Fruit fly (Drosophila melanogaster) whole organism, prepupa: ENCODE results near the gene Girdin.

Source experiments
- Blimp-1 ChIP-seq: fragments of 200-800 bp; sonication (Bioruptor generic); optimal IDR thresholded peaks from 3 replicates; lab custom pipeline; 2017; ENCODE audit warnings: missing biosample characterization, missing genetic modification characterization, mild to moderate bottlenecking, moderate library complexity, missing genetic modification reagents
- CG10631 ChIP-seq: fragments of 200-800 bp; sonication (Bioruptor generic); optimal IDR thresholded peaks from 2 replicates; lab custom pipeline; 2016; ENCODE audit warnings: missing biosample characterization, missing genetic modification characterization
- CG10669 ChIP-seq: fragments of 200-800 bp; sonication (Bioruptor generic); optimal IDR thresholded peaks from 3 replicates; lab custom pipeline; 2018; ENCODE audit warnings: missing biosample characterization, mild to moderate bottlenecking, missing genetic modification characterization, moderate library complexity
- CG11294 ChIP-seq: fragments of 200-800 bp; sonication (Bioruptor generic); IDR thresholded peaks from 2 replicates; pipeline ENCODE4 v1.3.6; 2022; ENCODE audit warnings: missing biosample characterization, missing genetic modification characterization
- CG11902 ChIP-seq: fragments of 200-800 bp; sonication (Bioruptor generic); optimal IDR thresholded peaks from 3 replicates; lab custom pipeline; 2016; ENCODE audit warnings: missing biosample characterization, missing genetic modification characterization
- CG15336 ChIP-seq: fragments of 200-800 bp; sonication (Bioruptor generic); IDR thresholded peaks from 2 replicates; pipeline ENCODE4 v1.3.6; 2022; ENCODE audit warnings: missing biosample characterization, missing genetic modification characterization
- CG16779 ChIP-seq: fragments of 200-800 bp; sonication (Bioruptor generic); optimal IDR thresholded peaks from 3 replicates; lab custom pipeline; 2017; ENCODE audit warnings: missing biosample characterization, mild to moderate bottlenecking, missing genetic modification characterization
- CG3032 ChIP-seq: fragments of 200-800 bp; optimal IDR thresholded peaks from 2 replicates; lab custom pipeline; 2019; ENCODE audit warnings: missing biosample characterization, mild to moderate bottlenecking, missing genetic modification characterization, moderate library complexity
- CG31627 ChIP-seq: fragments of 200-800 bp; sonication (Bioruptor generic); optimal IDR thresholded peaks from 3 replicates; lab custom pipeline; 2016; ENCODE audit warnings: missing biosample characterization, missing genetic modification characterization
- CG32006 ChIP-seq: fragments of 200-800 bp; sonication (Bioruptor generic); optimal IDR thresholded peaks from 3 replicates; lab custom pipeline; 2017; ENCODE audit warnings: missing biosample characterization, mild to moderate bottlenecking, missing genetic modification characterization
- CG34406 ChIP-seq: fragments of 200-800 bp; sonication (Bioruptor generic); optimal IDR thresholded peaks from 3 replicates; lab custom pipeline; 2016; ENCODE audit warnings: missing biosample characterization, missing genetic modification characterization
- CG3919 ChIP-seq: fragments of 200-800 bp; sonication (Bioruptor generic); optimal IDR thresholded peaks from 3 replicates; lab custom pipeline; 2016; ENCODE audit warnings: missing biosample characterization, missing genetic modification characterization
- CG4318 ChIP-seq: fragments of 200-800 bp; sonication (Bioruptor generic); optimal IDR thresholded peaks from 3 replicates; lab custom pipeline; 2017; ENCODE audit warnings: missing biosample characterization, mild to moderate bottlenecking, missing genetic modification characterization
- CG6163 ChIP-seq: fragments of 200-800 bp; sonication (Bioruptor generic); IDR thresholded peaks from 3 replicates; pipeline ENCODE4 v1.3.6; 2022; ENCODE audit warnings: missing biosample characterization, missing genetic modification characterization
- CG6276 ChIP-seq: fragments of 200-800 bp; sonication (Bioruptor generic); optimal IDR thresholded peaks from 2 replicates; lab custom pipeline; 2017; ENCODE audit warnings: missing biosample characterization, mild to moderate bottlenecking, missing genetic modification characterization
- CG6792 ChIP-seq: fragments of 200-800 bp; sonication (Bioruptor generic); optimal IDR thresholded peaks from 3 replicates; lab custom pipeline; 2016; ENCODE audit warnings: missing biosample characterization, missing genetic modification characterization
- CG6808 ChIP-seq: fragments of 200-800 bp; sonication (Bioruptor generic); optimal IDR thresholded peaks from 3 replicates; lab custom pipeline; 2017; ENCODE audit warnings: missing biosample characterization, missing genetic modification characterization, mild to moderate bottlenecking, moderate library complexity, missing genetic modification reagents
- CG7368 ChIP-seq: fragments of 200-800 bp; sonication (Bioruptor generic); optimal IDR thresholded peaks from 3 replicates; lab custom pipeline; 2016; ENCODE audit warnings: missing biosample characterization, missing genetic modification characterization
- CG8119 ChIP-seq: fragments of 200-800 bp; sonication (Bioruptor generic); IDR thresholded peaks from 3 replicates; pipeline ENCODE4 v1.3.6; 2022; ENCODE audit warnings: missing biosample characterization, missing genetic modification characterization
- CG8319 ChIP-seq: fragments of 200-800 bp; sonication (Bioruptor generic); optimal IDR thresholded peaks from 3 replicates; lab custom pipeline; 2016; ENCODE audit warnings: missing biosample characterization, missing genetic modification characterization
- CG8632 ChIP-seq: fragments of 200-800 bp; sonication (Bioruptor generic); optimal IDR thresholded peaks from 3 replicates; lab custom pipeline; 2016; ENCODE audit warnings: missing biosample characterization, missing genetic modification characterization
- CG9139 ChIP-seq: fragments of 200-800 bp; sonication (Bioruptor generic); optimal IDR thresholded peaks from 3 replicates; lab custom pipeline; 2017; ENCODE audit warnings: missing biosample characterization, mild to moderate bottlenecking, missing genetic modification characterization
- Eip75B ChIP-seq: fragments of 200-800 bp; sonication (Bioruptor generic); optimal IDR thresholded peaks from 3 replicates; lab custom pipeline; 2016; ENCODE audit warnings: missing biosample characterization, missing genetic modification characterization
- Eip78C ChIP-seq: fragments of 200-800 bp; sonication (Bioruptor generic); peaks from one replicate; lab custom pipeline; 2016; ENCODE audit warnings: missing biosample characterization, missing genetic modification characterization
- Ets96B ChIP-seq: fragments of 200-800 bp; optimal IDR thresholded peaks from 2 replicates; lab custom pipeline; 2019; ENCODE audit warnings: missing biosample characterization, mild to moderate bottlenecking, missing genetic modification characterization, moderate library complexity
- Gug ChIP-seq: fragments of 200-800 bp; sonication (Bioruptor generic); IDR thresholded peaks from 2 replicates; pipeline ENCODE4 v1.3.6; 2022; ENCODE audit warnings: missing biosample characterization, missing genetic modification characterization
- Hr38 ChIP-seq: sonication (Bioruptor generic); optimal IDR thresholded peaks from 2 replicates; lab custom pipeline; 2016; ENCODE audit warnings: missing biosample characterization, missing genetic modification characterization
- Hr4 ChIP-seq: fragments of 200-800 bp; sonication (Bioruptor generic); optimal IDR thresholded peaks from 3 replicates; lab custom pipeline; 2016; ENCODE audit warnings: missing biosample characterization, missing genetic modification characterization
- Lpt ChIP-seq: fragments of 200-800 bp; sonication (Bioruptor generic); optimal IDR thresholded peaks from 3 replicates; lab custom pipeline; 2016; ENCODE audit warnings: missing biosample characterization, missing genetic modification characterization
- OdsH ChIP-seq: fragments of 200-800 bp; sonication (Bioruptor generic); optimal IDR thresholded peaks from 3 replicates; lab custom pipeline; 2016; ENCODE audit warnings: missing biosample characterization, missing genetic modification characterization
- Smox ChIP-seq: fragments of 200-800 bp; sonication (Bioruptor generic); optimal IDR thresholded peaks from 3 replicates; lab custom pipeline; 2016; ENCODE audit warnings: missing biosample characterization, missing genetic modification characterization
- Sox102F ChIP-seq: fragments of 200-800 bp; sonication (Bioruptor generic); optimal IDR thresholded peaks from 2 replicates; lab custom pipeline; 2016; ENCODE audit warnings: missing biosample characterization, mild to moderate bottlenecking, missing genetic modification characterization
- Sox14 ChIP-seq: fragments of 200-800 bp; sonication (Bioruptor generic); optimal IDR thresholded peaks from 3 replicates; lab custom pipeline; 2016; ENCODE audit warnings: missing biosample characterization, missing genetic modification characterization
- Sox15 ChIP-seq: fragments of 200-800 bp; sonication (Bioruptor generic); optimal IDR thresholded peaks from 3 replicates; lab custom pipeline; 2016; ENCODE audit warnings: missing biosample characterization, missing genetic modification characterization
- achi ChIP-seq: fragments of 200-800 bp; sonication (Bioruptor generic); optimal IDR thresholded peaks from 3 replicates; lab custom pipeline; 2016; ENCODE audit warnings: missing biosample characterization, missing genetic modification characterization
- acj6 ChIP-seq: fragments of 200-800 bp; sonication (Bioruptor generic); optimal IDR thresholded peaks from 3 replicates; lab custom pipeline; 2016; ENCODE audit warnings: missing biosample characterization, missing genetic modification characterization
- dac ChIP-seq: fragments of 200-800 bp; sonication (Bioruptor generic); optimal IDR thresholded peaks from 2 replicates; lab custom pipeline; 2017; ENCODE audit warnings: missing biosample characterization, mild to moderate bottlenecking, missing genetic modification characterization
- dsx ChIP-seq: fragments of 200-800 bp; optimal IDR thresholded peaks from 3 replicates; lab custom pipeline; 2019; ENCODE audit warnings: missing biosample characterization, mild to moderate bottlenecking, missing genetic modification characterization, moderate library complexity; ENCODE audit not compliant: poor library complexity, severe bottlenecking
- eg ChIP-seq: fragments of 200-800 bp; sonication (Bioruptor generic); IDR thresholded peaks from 3 replicates; pipeline ENCODE4 v1.3.6; 2022; ENCODE audit warnings: missing biosample characterization, missing genetic modification characterization
- esn ChIP-seq: fragments of 200-800 bp; sonication (Bioruptor generic); optimal IDR thresholded peaks from 2 replicates; lab custom pipeline; 2016; ENCODE audit warnings: missing biosample characterization, mild to moderate bottlenecking, missing genetic modification characterization, moderate library complexity
- fd59A ChIP-seq: fragments of 200-800 bp; sonication (Bioruptor generic); optimal IDR thresholded peaks from 2 replicates; lab custom pipeline; 2017; ENCODE audit warnings: missing biosample characterization, mild to moderate bottlenecking, missing genetic modification characterization, missing genetic modification reagents
- fd85E ChIP-seq: fragments of 200-800 bp; sonication (Bioruptor generic); optimal IDR thresholded peaks from 3 replicates; lab custom pipeline; 2016; ENCODE audit warnings: missing biosample characterization, missing genetic modification characterization
- fkh ChIP-seq: fragments of 200-800 bp; sonication (Bioruptor generic); optimal IDR thresholded peaks from 3 replicates; lab custom pipeline; 2017; ENCODE audit warnings: missing biosample characterization, mild to moderate bottlenecking, missing genetic modification characterization, moderate library complexity
- lz ChIP-seq: fragments of 200-800 bp; sonication (Bioruptor generic); optimal IDR thresholded peaks from 3 replicates; lab custom pipeline; 2016; ENCODE audit warnings: missing biosample characterization, missing genetic modification characterization
- pdm3 ChIP-seq: fragments of 200-800 bp; sonication (Bioruptor generic); optimal IDR thresholded peaks from 3 replicates; lab custom pipeline; 2016; ENCODE audit warnings: missing biosample characterization, missing genetic modification characterization
- salr ChIP-seq, 2 experiments: fragments of 200-800 bp; sonication (Bioruptor generic); optimal IDR thresholded peaks; 3 replicates each; lab custom pipeline; 2016 to 2018; ENCODE audit warnings: missing biosample characterization in 2 of 2, missing genetic modification characterization in 2 of 2, mild to moderate bottlenecking in 1 of 2
- spab ChIP-seq: fragments of 200-800 bp; sonication (Bioruptor generic); optimal IDR thresholded peaks from 2 replicates; lab custom pipeline; 2017; ENCODE audit warnings: missing biosample characterization, mild to moderate bottlenecking, missing genetic modification characterization, missing genetic modification reagents
- ss ChIP-seq, 2 experiments: fragments of 200-800 bp; sonication (Bioruptor generic); optimal IDR thresholded peaks; 2 replicates in 1 of 2; 3 replicates in 1 of 2; lab custom pipeline; 2017 to 2018; ENCODE audit warnings: mild to moderate bottlenecking in 2 of 2, missing biosample characterization in 2 of 2, missing genetic modification characterization in 2 of 2, moderate library complexity in 1 of 2
- svp ChIP-seq: fragments of 200-800 bp; sonication (Bioruptor generic); peaks from one replicate; lab custom pipeline; 2016; ENCODE audit warnings: missing biosample characterization, missing genetic modification characterization
- vri ChIP-seq: fragments of 200-800 bp; sonication (Bioruptor generic); optimal IDR thresholded peaks from 3 replicates; lab custom pipeline; 2016; ENCODE audit warnings: missing biosample characterization, mild to moderate bottlenecking, missing genetic modification characterization

Girdin gene

dm6 chr3L:3198447-3199402 lies 20.0 kb downstream of the Girdin start, which contains the start of the genes CG32276 and gry:
CG32276 (minus strand) TSS chr3L:3199047.
gry (plus strand) TSS chr3L:3199090.
- TF ChIP-seq esn (peak; percentile 77), OdsH (GFP tag; lab: Kevin White, UChicago) (no peak), Sox14 (GFP tag; lab: Kevin White, UChicago) (no peak), vri (GFP tag; lab: Kevin White, UChicago) (no peak), Sox15 (GFP tag; lab: Kevin White, UChicago) (peak; percentile 51), dsx (GFP tag; lab: Kevin White, UChicago) (no peak), Smox (GFP tag; lab: Kevin White, UChicago) (no peak), CG10669 (no peak), Sox102F (GFP tag; lab: Kevin White, UChicago) (peak; percentile 75), dac (no peak), salr (GFP tag; optimal IDR thresholded peaks at IDR 0.05; lab: Kevin White, UChicago) (no peak), CG11294 (peak; percentile 22; the same call in 1 of the 2 replicates), CG6163 (GFP tag; lab: Robert Waterston, UW) (peak; percentile 65), CG16779 (tag; lab: Kevin White, UChicago) (peak; percentile 34), CG8632 (GFP tag; lab: Kevin White, UChicago) (no peak), CG6792 (GFP tag; lab: Kevin White, UChicago) (peak; percentile 78), CG3919 (GFP tag; lab: Kevin White, UChicago) (peak; percentile 84), CG34406 (peak; percentile 50), Gug (0 out of 2 replicates have a peak, but pooled peaks have one; percentile 27), CG32006 (GFP tag; lab: Kevin White, UChicago) (no peak), Eip75B (GFP tag; lab: Kevin White, UChicago) (no peak), achi (peak; percentile 60), Ets96B (no peak), CG4318 (GFP tag; lab: Kevin White, UChicago) (no peak), Hr38 (GFP tag; lab: Kevin White, UChicago) (peak; percentile 0), CG10631 (no peak), CG7368 (GFP tag; lab: Kevin White, UChicago) (no peak), Lpt (no peak), CG9139 (GFP tag; lab: Kevin White, UChicago) (no peak), CG15336 (peak; percentile 45; the same call in 1 of the 2 replicates), fkh (GFP tag; lab: Kevin White, UChicago) (peak; percentile 20), CG8119 (GFP tag; lab: Robert Waterston, UW) (peak; percentile 32; the same call in 1 of the 3 replicates), svp (GFP tag; lab: Kevin White, UChicago) (peak; percentile 86), CG3032 (tag; lab: Kevin White, UChicago) (peak; percentile 75), pdm3 (GFP tag; lab: Kevin White, UChicago) (no peak), Blimp-1 (GFP tag; lab: Kevin White, UChicago) (peak; percentile 38), fd59A (peak; percentile 11), acj6 (GFP tag; lab: Kevin White, UChicago) (peak; percentile 73), CG8319 (GFP tag; lab: Kevin White, UChicago) (peak; percentile 57), eg (peak; percentile 72), spab (GFP tag; lab: Kevin White, UChicago) (no peak), CG6808 (no peak), CG6276 (GFP tag; lab: Kevin White, UChicago) (no peak), ss (GFP tag; optimal IDR thresholded peaks at IDR 0.05; lab: Kevin White, UChicago) (no peak), CG11902 (GFP tag; lab: Kevin White, UChicago) (peak; percentile 63), lz (GFP tag; lab: Kevin White, UChicago) (peak; percentile 85), Hr4 (GFP tag; lab: Kevin White, UChicago) (no peak), Eip78C (GFP tag; lab: Kevin White, UChicago) (no peak), CG31627 (GFP tag; lab: Kevin White, UChicago) (peak; percentile 78), fd85E (GFP tag; lab: Kevin White, UChicago) (peak; percentile 3)
